Worm (Caenorhabditis elegans): ENCODE measurements around the gene M7.7.

DNA sequence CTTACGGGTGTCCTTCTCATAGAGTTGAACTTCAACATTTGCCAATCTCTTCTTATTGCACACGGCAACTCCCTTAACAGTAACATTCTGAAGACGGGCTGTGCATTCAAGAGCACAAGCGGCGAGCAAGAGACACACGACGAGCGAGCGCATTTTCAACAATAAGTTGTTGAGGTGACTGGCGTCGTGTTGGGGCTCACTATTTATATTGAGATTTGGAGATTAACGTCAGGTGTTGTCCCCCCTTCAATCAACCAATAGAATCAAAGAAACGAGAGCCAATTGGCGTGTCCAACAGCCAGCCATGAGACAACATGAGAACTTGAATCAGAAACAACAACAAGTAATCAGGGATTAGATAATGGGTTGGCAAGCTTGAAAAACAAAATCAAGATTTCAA is 25.7 kb upstream of the M7.7 start, which contains the start of gene ttr-16:
- peak; percentile 77 for TF ChIP-seq nfya-1 (tag; optimal IDR thresholded peaks at IDR 0.05)
- TF ChIP-seq tbx-2 (tag; optimal IDR thresholded peaks at IDR 0.05): no peak
- no peak for TF ChIP-seq unc-3 (GFP tag; conservative IDR thresholded peaks at IDR 0.05)
- no peak for TF ChIP-seq unc-3 (tag; optimal IDR thresholded peaks at IDR 0.05)
- no peak for TF ChIP-seq hlh-8 (tag; optimal IDR thresholded peaks at IDR 0.05)
- no peak for TF ChIP-seq T23F11.4 (GFP tag; optimal IDR thresholded peaks at IDR 0.05)
- no peak for TF ChIP-seq pqm-1 (tag; optimal IDR thresholded peaks at IDR 0.05)

All from whole organism, late embryonic.